Worm (Caenorhabditis elegans) whole organism, late embryonic: ENCODE measurements around the gene C53D6.10.

Experiments used
- F13H6.1 ChIP-seq: sonication (generic microtip); optimal IDR thresholded peaks from 2 replicates; lab custom pipeline; 2016; ENCODE audit warnings: missing genetic modification characterization, missing compliant biosample characterization
- K02D7.2 ChIP-seq: sonication (generic microtip); optimal IDR thresholded peaks from 2 replicates; lab custom pipeline; 2017; ENCODE audit warnings: mild to moderate bottlenecking, missing genetic modification characterization, missing compliant biosample characterization
- ama-1 ChIP-seq: fragments of 150-350 bp; optimal IDR thresholded peaks from 2 replicates; lab custom pipeline; 2014
- pax-1 ChIP-seq: fragments of 150-350 bp; optimal IDR thresholded peaks from 2 replicates; lab custom pipeline; 2014; ENCODE audit warnings: missing biosample characterization, missing genetic modification characterization
- pha-4 ChIP-seq: fragments of 150-350 bp; optimal IDR thresholded peaks from 2 replicates; lab custom pipeline; 2018; ENCODE audit warnings: missing biosample characterization, missing genetic modification reagents, missing genetic modification characterization
- ref-2 ChIP-seq: sonication (generic microtip); optimal IDR thresholded peaks from 2 replicates; lab custom pipeline; 2016; ENCODE audit warnings: missing genetic modification characterization, missing compliant biosample characterization

DNA sequence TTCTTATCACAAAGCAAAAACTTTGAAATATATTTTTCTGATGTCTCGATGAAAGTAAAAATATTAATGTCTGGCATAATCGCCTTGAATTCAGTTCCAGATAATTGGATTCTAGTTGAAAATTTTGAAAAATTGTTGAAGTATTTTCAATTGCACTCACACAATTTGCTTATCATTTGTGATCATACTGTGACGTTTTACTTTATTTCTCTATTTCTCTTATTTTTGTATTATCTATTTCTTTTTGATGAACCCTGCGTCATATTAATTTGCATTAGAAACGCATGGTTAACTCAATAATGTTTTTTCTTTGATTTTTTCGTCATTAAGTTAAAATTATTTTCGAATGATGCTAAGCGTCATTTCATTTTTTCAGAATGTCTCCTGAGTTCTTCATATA is 24.0 kb downstream of the C53D6.10 start, which contains the start of gene C53D6.11:
- TF ChIP-seq ref-2 (tag; lab: Kevin White, UChicago) (no peak), F13H6.1 (tag; lab: Kevin White, UChicago) (no peak), pax-1 (tag; lab: Kevin White, UChicago) (no peak), pha-4 (tag; lab: Kevin White, UChicago) (no peak), ama-1 (lab: Kevin White, UChicago) (no peak), K02D7.2 (tag; lab: Kevin White, UChicago) (no peak)
